Worm (Caenorhabditis elegans) whole organism, midembryonic: ENCODE results near the gene C25F9.16.

Experiments used
- flt-1 ChIP-seq: fragments of 200-800 bp; sonication (Bioruptor generic); IDR thresholded peaks from 2 replicates; pipeline ENCODE4 v1.3.6; 2022; ENCODE audit warnings: missing genetic modification characterization, missing compliant biosample characterization
- klf-2 ChIP-seq: fragments of 200-800 bp; sonication (Bioruptor generic); conservative IDR thresholded peaks from 2 replicates; pipeline ENCODE4 v1.3.6; 2022; ENCODE audit warnings: missing genetic modification reagents, missing genetic modification characterization, missing compliant biosample characterization
- med-1 ChIP-seq: sonication (generic microtip); optimal IDR thresholded peaks from 2 replicates; lab custom pipeline; 2017; ENCODE audit warnings: missing genetic modification characterization, mild to moderate bottlenecking, missing compliant biosample characterization, antibody characterized with exemption, missing genetic modification reagents; ENCODE audit not compliant: insufficient read depth
- ref-1 ChIP-seq: fragments of 200-800 bp; sonication (Bioruptor generic); conservative IDR thresholded peaks from 2 replicates; pipeline ENCODE4 v1.3.6; 2022; ENCODE audit warnings: missing genetic modification reagents, missing genetic modification characterization, missing compliant biosample characterization
- ztf-29 ChIP-seq: fragments of 200-800 bp; sonication (Bioruptor generic); IDR thresholded peaks from 2 replicates; pipeline ENCODE4 v1.3.6; 2022; ENCODE audit warnings: missing genetic modification reagents, missing genetic modification characterization, missing compliant biosample characterization

DNA sequence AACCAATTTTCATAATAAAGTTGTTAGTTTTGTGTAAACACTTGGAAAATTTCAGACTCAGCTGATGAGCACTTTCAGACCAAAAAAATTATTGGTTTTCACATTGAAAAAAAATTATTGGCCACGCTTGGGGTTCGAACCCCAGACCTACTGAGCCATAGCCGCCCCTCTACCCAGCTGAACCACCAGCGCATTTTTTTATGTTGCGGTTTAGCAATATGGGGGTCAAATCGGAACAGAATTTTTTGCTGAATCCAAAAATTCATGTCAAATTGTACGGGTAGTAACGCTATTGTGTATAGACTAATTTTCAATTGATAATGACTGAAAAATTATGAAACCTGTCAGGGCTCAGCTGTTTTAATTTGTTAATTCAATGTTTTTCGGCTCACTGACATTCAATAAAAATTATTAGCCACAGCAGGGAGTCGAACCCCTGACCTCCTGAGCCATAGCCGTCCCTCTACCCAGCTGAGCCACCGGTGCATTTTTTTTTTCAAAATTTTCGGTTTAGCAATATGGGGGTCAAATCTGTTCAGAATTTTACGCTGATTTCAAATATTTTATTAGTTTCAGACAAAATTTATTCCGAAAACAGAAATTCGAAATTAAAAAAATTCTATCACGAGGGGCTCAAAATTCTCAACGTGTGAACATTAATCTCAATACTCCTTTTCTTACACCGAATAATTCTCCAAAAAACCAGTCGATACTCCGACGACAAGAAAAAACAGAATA lies 37.4 kb upstream of the C25F9.16 start:
- TF ChIP-seq ztf-29 (no peak), flt-1 (no peak), med-1 (GFP tag; lab: Kevin White, UChicago) (no peak), ref-1 (no peak), klf-2 (GFP tag; lab: Robert Waterston, UW) (no peak)
